Fruit fly (Drosophila melanogaster) whole organism, prepupa: Measurements from ENCODE around the gene CG43179.
A peak's percentile ranks its signal among the peaks of the same experiment; 100 is the strongest.

ENCODE experiments used
- CG10631 ChIP-seq: fragments of 200-800 bp; sonication (Bioruptor generic); optimal IDR thresholded peaks from 2 replicates; lab custom pipeline; 2016; ENCODE audit warnings: missing biosample characterization, missing genetic modification characterization
- CG10669 ChIP-seq: fragments of 200-800 bp; sonication (Bioruptor generic); optimal IDR thresholded peaks from 3 replicates; lab custom pipeline; 2018; ENCODE audit warnings: missing biosample characterization, mild to moderate bottlenecking, missing genetic modification characterization, moderate library complexity
- CG11294 ChIP-seq: fragments of 200-800 bp; sonication (Bioruptor generic); IDR thresholded peaks from 2 replicates; pipeline ENCODE4 v1.3.6; 2022; ENCODE audit warnings: missing biosample characterization, missing genetic modification characterization
- CG11762 ChIP-seq: fragments of 200-800 bp; sonication (Bioruptor generic); optimal IDR thresholded peaks from 3 replicates; lab custom pipeline; 2016; ENCODE audit warnings: missing biosample characterization, missing genetic modification characterization; ENCODE audit not compliant: insufficient read depth
- CG11902 ChIP-seq: fragments of 200-800 bp; sonication (Bioruptor generic); optimal IDR thresholded peaks from 3 replicates; lab custom pipeline; 2016; ENCODE audit warnings: missing biosample characterization, missing genetic modification characterization
- CG15336 ChIP-seq: fragments of 200-800 bp; sonication (Bioruptor generic); IDR thresholded peaks from 2 replicates; pipeline ENCODE4 v1.3.6; 2022; ENCODE audit warnings: missing biosample characterization, missing genetic modification characterization
- CG1621 ChIP-seq: fragments of 200-800 bp; sonication (Bioruptor generic); optimal IDR thresholded peaks from 3 replicates; lab custom pipeline; 2018; ENCODE audit warnings: missing biosample characterization, mild to moderate bottlenecking, missing genetic modification characterization
- CG16779 ChIP-seq: fragments of 200-800 bp; sonication (Bioruptor generic); optimal IDR thresholded peaks from 3 replicates; lab custom pipeline; 2017; ENCODE audit warnings: missing biosample characterization, mild to moderate bottlenecking, missing genetic modification characterization
- CG3032 ChIP-seq: fragments of 200-800 bp; optimal IDR thresholded peaks from 2 replicates; lab custom pipeline; 2019; ENCODE audit warnings: missing biosample characterization, mild to moderate bottlenecking, missing genetic modification characterization, moderate library complexity
- CG32006 ChIP-seq: fragments of 200-800 bp; sonication (Bioruptor generic); optimal IDR thresholded peaks from 3 replicates; lab custom pipeline; 2017; ENCODE audit warnings: missing biosample characterization, mild to moderate bottlenecking, missing genetic modification characterization
- CG34406 ChIP-seq: fragments of 200-800 bp; sonication (Bioruptor generic); optimal IDR thresholded peaks from 3 replicates; lab custom pipeline; 2016; ENCODE audit warnings: missing biosample characterization, missing genetic modification characterization
- CG3919 ChIP-seq: fragments of 200-800 bp; sonication (Bioruptor generic); optimal IDR thresholded peaks from 3 replicates; lab custom pipeline; 2016; ENCODE audit warnings: missing biosample characterization, missing genetic modification characterization
- CG4318 ChIP-seq: fragments of 200-800 bp; sonication (Bioruptor generic); optimal IDR thresholded peaks from 3 replicates; lab custom pipeline; 2017; ENCODE audit warnings: missing biosample characterization, mild to moderate bottlenecking, missing genetic modification characterization
- CG6163 ChIP-seq: fragments of 200-800 bp; sonication (Bioruptor generic); IDR thresholded peaks from 3 replicates; pipeline ENCODE4 v1.3.6; 2022; ENCODE audit warnings: missing biosample characterization, missing genetic modification characterization
- CG6276 ChIP-seq: fragments of 200-800 bp; sonication (Bioruptor generic); optimal IDR thresholded peaks from 2 replicates; lab custom pipeline; 2017; ENCODE audit warnings: missing biosample characterization, mild to moderate bottlenecking, missing genetic modification characterization
- CG6792 ChIP-seq: fragments of 200-800 bp; sonication (Bioruptor generic); optimal IDR thresholded peaks from 3 replicates; lab custom pipeline; 2016; ENCODE audit warnings: missing biosample characterization, missing genetic modification characterization
- CG6808 ChIP-seq: fragments of 200-800 bp; sonication (Bioruptor generic); optimal IDR thresholded peaks from 3 replicates; lab custom pipeline; 2017; ENCODE audit warnings: missing biosample characterization, missing genetic modification characterization, mild to moderate bottlenecking, moderate library complexity, missing genetic modification reagents
- CG6854 ChIP-seq: fragments of 200-800 bp; sonication (Bioruptor generic); optimal IDR thresholded peaks from 2 replicates; lab custom pipeline; 2017; ENCODE audit warnings: missing biosample characterization, mild to moderate bottlenecking, missing genetic modification characterization
- CG7368 ChIP-seq: fragments of 200-800 bp; sonication (Bioruptor generic); optimal IDR thresholded peaks from 3 replicates; lab custom pipeline; 2016; ENCODE audit warnings: missing biosample characterization, missing genetic modification characterization
- CG8119 ChIP-seq: fragments of 200-800 bp; sonication (Bioruptor generic); IDR thresholded peaks from 3 replicates; pipeline ENCODE4 v1.3.6; 2022; ENCODE audit warnings: missing biosample characterization, missing genetic modification characterization
- CG8319 ChIP-seq: fragments of 200-800 bp; sonication (Bioruptor generic); optimal IDR thresholded peaks from 3 replicates; lab custom pipeline; 2016; ENCODE audit warnings: missing biosample characterization, missing genetic modification characterization
- CG9139 ChIP-seq: fragments of 200-800 bp; sonication (Bioruptor generic); optimal IDR thresholded peaks from 3 replicates; lab custom pipeline; 2017; ENCODE audit warnings: missing biosample characterization, mild to moderate bottlenecking, missing genetic modification characterization
- Eip75B ChIP-seq: fragments of 200-800 bp; sonication (Bioruptor generic); optimal IDR thresholded peaks from 3 replicates; lab custom pipeline; 2016; ENCODE audit warnings: missing biosample characterization, missing genetic modification characterization
- Eip78C ChIP-seq: fragments of 200-800 bp; sonication (Bioruptor generic); peaks from one replicate; lab custom pipeline; 2016; ENCODE audit warnings: missing biosample characterization, missing genetic modification characterization
- Eip93F ChIP-seq: fragments of 200-800 bp; sonication (Bioruptor generic); optimal IDR thresholded peaks from 2 replicates; lab custom pipeline; 2016; ENCODE audit warnings: missing biosample characterization, mild to moderate bottlenecking, missing genetic modification characterization
- Ets21C ChIP-seq: fragments of 200-800 bp; sonication (Bioruptor generic); optimal IDR thresholded peaks from 3 replicates; lab custom pipeline; 2016; ENCODE audit warnings: missing biosample characterization, missing genetic modification characterization
- Ets96B ChIP-seq: fragments of 200-800 bp; optimal IDR thresholded peaks from 2 replicates; lab custom pipeline; 2019; ENCODE audit warnings: missing biosample characterization, mild to moderate bottlenecking, missing genetic modification characterization, moderate library complexity
- Gug ChIP-seq: fragments of 200-800 bp; sonication (Bioruptor generic); IDR thresholded peaks from 2 replicates; pipeline ENCODE4 v1.3.6; 2022; ENCODE audit warnings: missing biosample characterization, missing genetic modification characterization
- Hr39 ChIP-seq: fragments of 200-800 bp; sonication (Bioruptor generic); optimal IDR thresholded peaks from 2 replicates; lab custom pipeline; 2016; ENCODE audit warnings: missing biosample characterization, missing genetic modification characterization
- Hr4 ChIP-seq: fragments of 200-800 bp; sonication (Bioruptor generic); optimal IDR thresholded peaks from 3 replicates; lab custom pipeline; 2016; ENCODE audit warnings: missing biosample characterization, missing genetic modification characterization
- Lpt ChIP-seq: fragments of 200-800 bp; sonication (Bioruptor generic); optimal IDR thresholded peaks from 3 replicates; lab custom pipeline; 2016; ENCODE audit warnings: missing biosample characterization, missing genetic modification characterization
- Met ChIP-seq: fragments of 200-800 bp; sonication (Bioruptor generic); optimal IDR thresholded peaks from 3 replicates; lab custom pipeline; 2016; ENCODE audit warnings: missing biosample characterization, missing genetic modification characterization
- OdsH ChIP-seq: fragments of 200-800 bp; sonication (Bioruptor generic); optimal IDR thresholded peaks from 3 replicates; lab custom pipeline; 2016; ENCODE audit warnings: missing biosample characterization, missing genetic modification characterization
- Sox14 ChIP-seq: fragments of 200-800 bp; sonication (Bioruptor generic); optimal IDR thresholded peaks from 3 replicates; lab custom pipeline; 2016; ENCODE audit warnings: missing biosample characterization, missing genetic modification characterization
- Sox15 ChIP-seq: fragments of 200-800 bp; sonication (Bioruptor generic); optimal IDR thresholded peaks from 3 replicates; lab custom pipeline; 2016; ENCODE audit warnings: missing biosample characterization, missing genetic modification characterization
- achi ChIP-seq: fragments of 200-800 bp; sonication (Bioruptor generic); optimal IDR thresholded peaks from 3 replicates; lab custom pipeline; 2016; ENCODE audit warnings: missing biosample characterization, missing genetic modification characterization
- acj6 ChIP-seq: fragments of 200-800 bp; sonication (Bioruptor generic); optimal IDR thresholded peaks from 3 replicates; lab custom pipeline; 2016; ENCODE audit warnings: missing biosample characterization, missing genetic modification characterization
- cyc ChIP-seq: fragments of 200-800 bp; sonication (Bioruptor generic); optimal IDR thresholded peaks from 3 replicates; lab custom pipeline; 2016; ENCODE audit warnings: missing biosample characterization, missing genetic modification characterization
- dac ChIP-seq: fragments of 200-800 bp; sonication (Bioruptor generic); optimal IDR thresholded peaks from 2 replicates; lab custom pipeline; 2017; ENCODE audit warnings: missing biosample characterization, mild to moderate bottlenecking, missing genetic modification characterization
- dsx ChIP-seq: fragments of 200-800 bp; optimal IDR thresholded peaks from 3 replicates; lab custom pipeline; 2019; ENCODE audit warnings: missing biosample characterization, mild to moderate bottlenecking, missing genetic modification characterization, moderate library complexity; ENCODE audit not compliant: poor library complexity, severe bottlenecking
- eg ChIP-seq: fragments of 200-800 bp; sonication (Bioruptor generic); IDR thresholded peaks from 3 replicates; pipeline ENCODE4 v1.3.6; 2022; ENCODE audit warnings: missing biosample characterization, missing genetic modification characterization
- fd59A ChIP-seq: fragments of 200-800 bp; sonication (Bioruptor generic); optimal IDR thresholded peaks from 2 replicates; lab custom pipeline; 2017; ENCODE audit warnings: missing biosample characterization, mild to moderate bottlenecking, missing genetic modification characterization, missing genetic modification reagents
- fkh ChIP-seq: fragments of 200-800 bp; sonication (Bioruptor generic); optimal IDR thresholded peaks from 3 replicates; lab custom pipeline; 2017; ENCODE audit warnings: missing biosample characterization, mild to moderate bottlenecking, missing genetic modification characterization, moderate library complexity
- lz ChIP-seq: fragments of 200-800 bp; sonication (Bioruptor generic); optimal IDR thresholded peaks from 3 replicates; lab custom pipeline; 2016; ENCODE audit warnings: missing biosample characterization, missing genetic modification characterization
- net ChIP-seq: fragments of 200-800 bp; sonication (Bioruptor generic); optimal IDR thresholded peaks from 3 replicates; lab custom pipeline; 2016; ENCODE audit warnings: missing biosample characterization, missing genetic modification characterization
- pdm3 ChIP-seq: fragments of 200-800 bp; sonication (Bioruptor generic); optimal IDR thresholded peaks from 3 replicates; lab custom pipeline; 2016; ENCODE audit warnings: missing biosample characterization, missing genetic modification characterization
- salr ChIP-seq, 2 experiments: fragments of 200-800 bp; sonication (Bioruptor generic); optimal IDR thresholded peaks; 3 replicates each; lab custom pipeline; 2016 to 2018; ENCODE audit warnings: missing biosample characterization in 2 of 2, missing genetic modification characterization in 2 of 2, mild to moderate bottlenecking in 1 of 2
- spab ChIP-seq: fragments of 200-800 bp; sonication (Bioruptor generic); optimal IDR thresholded peaks from 2 replicates; lab custom pipeline; 2017; ENCODE audit warnings: missing biosample characterization, mild to moderate bottlenecking, missing genetic modification characterization, missing genetic modification reagents
- ss ChIP-seq, 2 experiments: fragments of 200-800 bp; sonication (Bioruptor generic); optimal IDR thresholded peaks; 2 replicates in 1 of 2; 3 replicates in 1 of 2; lab custom pipeline; 2017 to 2018; ENCODE audit warnings: mild to moderate bottlenecking in 2 of 2, missing biosample characterization in 2 of 2, missing genetic modification characterization in 2 of 2, moderate library complexity in 1 of 2
- svp ChIP-seq: fragments of 200-800 bp; sonication (Bioruptor generic); peaks from one replicate; lab custom pipeline; 2016; ENCODE audit warnings: missing biosample characterization, missing genetic modification characterization
- vri ChIP-seq: fragments of 200-800 bp; sonication (Bioruptor generic); optimal IDR thresholded peaks from 3 replicates; lab custom pipeline; 2016; ENCODE audit warnings: missing biosample characterization, mild to moderate bottlenecking, missing genetic modification characterization

The CG43179 gene

DNA sequence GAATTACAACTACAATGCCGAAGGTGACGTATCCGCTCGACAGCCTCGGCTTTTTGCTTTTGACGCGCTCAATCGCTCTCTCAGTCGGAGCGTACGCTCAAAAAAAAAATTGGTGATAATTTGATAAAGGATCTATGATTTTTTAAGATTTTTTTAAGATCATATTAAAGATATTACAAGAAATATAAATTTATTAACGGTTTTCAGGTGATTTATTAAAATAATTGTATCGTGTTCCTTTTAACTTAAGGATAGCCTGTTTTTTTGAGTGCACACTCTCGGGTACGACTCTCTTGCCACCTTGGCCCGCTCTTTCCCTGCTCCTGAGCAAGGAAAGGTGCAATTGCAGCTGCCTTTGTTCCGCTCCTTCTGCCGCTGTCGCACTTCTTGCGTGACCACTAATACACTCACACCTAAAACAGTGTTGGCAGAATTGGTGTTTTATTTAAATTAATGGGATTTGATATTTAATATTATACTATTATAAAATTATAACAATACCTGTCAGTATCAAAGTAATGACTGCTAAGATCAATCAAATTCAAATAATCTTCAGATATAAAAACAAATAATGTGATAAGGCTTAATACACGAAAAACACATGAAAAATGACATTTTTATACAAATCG lies 22.1 kb downstream of the CG43179 start:
- TF ChIP-seq Hr4 (peak; percentile 94), CG16779 (peak; percentile 93), CG9139 (peak; percentile 97), Ets96B (tag; lab: Kevin White, UChicago) (peak; percentile 99), CG11762 (GFP tag; lab: Kevin White, UChicago) (peak; percentile 92), CG7368 (GFP tag; lab: Kevin White, UChicago) (peak; percentile 94), CG4318 (peak; percentile 88), eg (GFP tag; lab: Robert Waterston, UW) (peak; percentile 98), CG11294 (GFP tag; lab: Robert Waterston, UW) (peak; percentile 93), achi (GFP tag; lab: Kevin White, UChicago) (peak; percentile 97), CG11902 (GFP tag; lab: Kevin White, UChicago) (peak; percentile 80), Lpt (GFP tag; lab: Kevin White, UChicago) (peak; percentile 94), CG3919 (peak; percentile 98), CG6276 (GFP tag; lab: Kevin White, UChicago) (peak; percentile 94), lz (GFP tag; lab: Kevin White, UChicago) (peak; percentile 89), CG1621 (tag; lab: Kevin White, UChicago) (peak; percentile 92), dac (peak; percentile 86), svp (GFP tag; lab: Kevin White, UChicago) (peak; percentile 95), CG15336 (GFP tag; lab: Robert Waterston, UW) (peak; percentile 99), OdsH (GFP tag; lab: Kevin White, UChicago) (peak; percentile 97), CG6792 (GFP tag; lab: Kevin White, UChicago) (peak; percentile 97), cyc (GFP tag; lab: Kevin White, UChicago) (peak; percentile 89), Eip93F (GFP tag; lab: Kevin White, UChicago) (peak; percentile 94), net (GFP tag; lab: Kevin White, UChicago) (peak; percentile 96), CG8119 (GFP tag; lab: Robert Waterston, UW) (peak; percentile 99), dsx (GFP tag; lab: Kevin White, UChicago) (peak; percentile 98), Eip78C (GFP tag; lab: Kevin White, UChicago) (peak; percentile 99), Sox14 (GFP tag; lab: Kevin White, UChicago) (peak; percentile 89), pdm3 (GFP tag; lab: Kevin White, UChicago) (peak; percentile 92), acj6 (GFP tag; lab: Kevin White, UChicago) (peak; percentile 96), fd59A (peak; percentile 97), fkh (GFP tag; lab: Kevin White, UChicago) (no peak), Ets21C (peak; percentile 71), Met (GFP tag; lab: Kevin White, UChicago) (peak; percentile 94), Eip75B (GFP tag; lab: Kevin White, UChicago) (peak; percentile 95), CG34406 (peak; percentile 95), CG6808 (peak; percentile 98), Hr39 (GFP tag; lab: Kevin White, UChicago) (peak; percentile 80), CG8319 (GFP tag; lab: Kevin White, UChicago) (peak; percentile 92), CG3032 (peak; percentile 98), vri (GFP tag; lab: Kevin White, UChicago) (peak; percentile 94), Gug (GFP tag; lab: Robert Waterston, UW) (peak; percentile 96), spab (GFP tag; lab: Kevin White, UChicago) (peak; percentile 97), CG32006 (GFP tag; lab: Kevin White, UChicago) (peak; percentile 97), CG10631 (peak; percentile 97), CG6854 (GFP tag; lab: Kevin White, UChicago) (peak; percentile 94), CG6163 (peak; percentile 98), CG10669 (GFP tag; lab: Kevin White, UChicago) (peak; percentile 97), ss (GFP tag; optimal IDR thresholded peaks at IDR 0.05; lab: Kevin White, UChicago) (peak; percentile 98), salr (GFP tag; optimal IDR thresholded peaks at IDR 0.05; lab: Kevin White, UChicago) (peak; percentile 91 to 92), Sox15 (GFP tag; lab: Kevin White, UChicago) (peak; percentile 78)
